Fruit fly (Drosophila melanogaster): ENCODE data around the gene CG14085.

The CG14085 gene

DNA sequence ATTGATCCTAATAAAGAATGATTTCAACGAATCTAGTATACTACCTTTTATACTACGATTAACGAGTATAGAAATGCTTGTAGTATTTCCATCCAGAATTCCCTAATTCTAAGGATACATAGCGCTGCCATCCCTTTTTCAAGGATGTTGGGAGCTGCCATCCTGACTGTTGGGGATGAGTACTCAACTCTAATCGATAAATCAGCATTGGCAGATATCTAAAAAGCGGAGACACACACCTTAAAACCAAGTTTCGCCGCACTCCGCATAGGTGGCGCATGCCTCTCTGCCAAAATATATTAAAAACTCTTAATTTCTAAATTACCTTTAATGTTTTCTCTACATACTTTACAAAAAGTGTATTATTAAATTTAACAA lies 25.1 kb downstream of the CG14085 start, which contains the start of gene fal:
Gene fal (plus strand): TSS at position 330 of the 378 bp plus-strand sequence.
- no peak for TF ChIP-seq Sp1 (GFP tag; optimal IDR thresholded peaks at IDR 0.05)
- peak; percentile 10 for TF ChIP-seq Hnf4 (GFP tag; optimal IDR thresholded peaks at IDR 0.05)
- no peak for TF ChIP-seq br (GFP tag; optimal IDR thresholded peaks at IDR 0.05)
- no peak for TF ChIP-seq Hr78 (GFP tag; optimal IDR thresholded peaks at IDR 0.05)
- TF ChIP-seq Rel (GFP tag; optimal IDR thresholded peaks at IDR 0.05): no peak
- TF ChIP-seq Rel (tag; optimal IDR thresholded peaks at IDR 0.05): no peak
- TF ChIP-seq Vsx2 (GFP tag; optimal IDR thresholded peaks at IDR 0.05; ENCODE audit: partially characterized antibody): no peak
- TF ChIP-seq rgr (GFP tag; optimal IDR thresholded peaks at IDR 0.05): no peak
- no peak for TF ChIP-seq brk (GFP tag; optimal IDR thresholded peaks at IDR 0.05)
- TF ChIP-seq HLH106 (tag; optimal IDR thresholded peaks at IDR 0.05): peak; percentile 23
- TF ChIP-seq psq (GFP tag; optimal IDR thresholded peaks at IDR 0.05): no peak
- no peak for TF ChIP-seq Hr83 (GFP tag; optimal IDR thresholded peaks at IDR 0.05; ENCODE audit: poor library complexity, severe bottlenecking)
- TF ChIP-seq Myc (optimal IDR thresholded peaks at IDR 0.05): peak; percentile 71
- no peak for TF ChIP-seq Dfd (GFP tag; optimal IDR thresholded peaks at IDR 0.05)
- TF ChIP-seq lola (GFP tag; optimal IDR thresholded peaks at IDR 0.05): no peak
- no peak for TF ChIP-seq CrebA (GFP tag; optimal IDR thresholded peaks at IDR 0.05; ENCODE audit: borderline replicate concordance)
- TF ChIP-seq sage (GFP tag; optimal IDR thresholded peaks at IDR 0.05): no peak
- TF ChIP-seq Mio (GFP tag; optimal IDR thresholded peaks at IDR 0.05): no peak
- TF ChIP-seq dl (GFP tag; optimal IDR thresholded peaks at IDR 0.05; ENCODE audit: insufficient read depth in 1 of 2, partially characterized antibody in 2 of 2): no peak
- TF ChIP-seq CG9705 (GFP tag; optimal IDR thresholded peaks at IDR 0.05): no peak
- TF ChIP-seq sv (GFP tag; optimal IDR thresholded peaks at IDR 0.05): peak; percentile 47
- TF ChIP-seq tai (GFP tag; optimal IDR thresholded peaks at IDR 0.05): no peak

DNA sequence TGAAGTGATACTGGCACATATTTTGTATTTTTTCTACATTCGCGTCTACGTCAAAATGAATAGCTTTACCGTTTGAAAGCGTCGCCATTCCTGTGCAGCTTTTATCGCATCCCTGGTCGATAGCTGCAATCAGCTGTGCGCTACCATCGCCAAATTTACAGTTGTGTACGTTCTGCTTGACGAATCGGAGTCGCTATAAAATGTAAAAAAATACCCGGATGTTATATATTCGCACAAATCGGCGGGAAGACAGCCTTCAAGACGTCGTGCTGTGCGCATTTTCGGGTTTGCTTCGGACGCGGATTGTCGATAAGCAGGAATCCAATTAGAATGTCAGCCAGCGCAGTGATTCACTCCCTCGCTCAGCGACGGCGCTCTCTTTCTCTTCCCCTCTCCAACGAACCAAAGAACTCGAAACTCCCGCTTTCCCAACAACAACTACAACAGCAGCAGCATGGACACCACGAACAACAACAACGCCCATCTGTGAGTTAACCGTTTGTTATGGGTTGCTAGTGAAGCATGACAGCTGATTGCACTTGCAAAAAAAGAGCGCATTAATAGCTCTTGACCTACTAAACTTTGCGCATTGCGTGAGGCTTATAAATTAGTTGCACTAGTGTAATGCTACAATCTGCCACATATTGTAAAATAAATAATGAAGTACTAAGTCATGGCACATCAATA lies 25.6 kb downstream of the CG14085 start:
- TF ChIP-seq sv (GFP tag; optimal IDR thresholded peaks at IDR 0.05) (no peak), usp (GFP tag; optimal IDR thresholded peaks at IDR 0.05) (no peak), br (GFP tag; optimal IDR thresholded peaks at IDR 0.05) (no peak), Sp1 (GFP tag; optimal IDR thresholded peaks at IDR 0.05) (peak; percentile 24), Jra (GFP tag; optimal IDR thresholded peaks at IDR 0.05) (peak; percentile 44), Rel (GFP tag; optimal IDR thresholded peaks at IDR 0.05) (no peak), Rel (tag; optimal IDR thresholded peaks at IDR 0.05) (peak; percentile 73), tai (GFP tag; optimal IDR thresholded peaks at IDR 0.05) (peak; percentile 61), foxo (GFP tag; optimal IDR thresholded peaks at IDR 0.05) (peak in 1 of 2 experiments; percentile 27), h (GFP tag; optimal IDR thresholded peaks at IDR 0.05) (peak; percentile 41)

DNA sequence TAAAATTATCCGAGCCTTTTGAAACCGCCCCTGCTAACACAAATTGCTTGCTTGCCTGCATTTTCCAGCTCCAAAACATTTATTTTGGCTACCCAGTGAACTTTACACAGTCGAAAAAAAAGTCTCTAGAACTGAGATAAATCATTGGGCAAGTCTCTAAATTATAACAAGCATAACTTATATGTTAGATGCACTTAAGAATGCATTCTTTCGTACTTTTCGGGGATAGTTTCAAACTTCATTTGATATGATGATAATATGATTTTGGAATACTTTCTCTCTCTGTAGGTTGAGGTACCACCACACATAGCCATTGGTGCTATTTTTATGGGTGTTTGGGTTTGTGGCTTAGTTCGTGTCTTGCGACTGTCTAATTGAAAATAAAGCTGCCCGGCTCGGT lies 45.7 kb downstream of the CG14085 start:
- TF ChIP-seq foxo (GFP tag; optimal IDR thresholded peaks at IDR 0.05) (peak in 1 of 2 experiments; percentile 6), rgr (GFP tag; optimal IDR thresholded peaks at IDR 0.05) (no peak), h (GFP tag; optimal IDR thresholded peaks at IDR 0.05) (peak; percentile 16), fru (GFP tag; optimal IDR thresholded peaks at IDR 0.05) (peak; percentile 3)

DNA sequence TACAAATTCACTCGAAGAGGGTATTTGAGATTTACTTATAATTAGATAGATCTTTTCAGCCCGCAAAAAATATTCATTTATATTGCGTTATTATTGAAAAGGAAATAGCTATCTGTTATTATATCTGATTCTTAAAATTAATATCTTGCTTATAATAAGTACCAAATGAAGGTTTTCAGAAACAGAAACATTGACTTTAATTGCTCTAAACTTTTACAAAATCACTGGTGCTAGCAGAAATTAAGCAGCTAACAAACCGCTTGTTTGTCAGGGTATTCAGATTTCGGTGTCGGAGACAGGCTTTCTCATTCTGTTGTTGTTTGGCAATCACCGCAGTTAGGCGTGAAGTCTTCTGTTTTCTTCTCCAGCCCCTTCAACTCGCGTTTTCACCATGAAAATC lies 47.5 kb downstream of the CG14085 start:
- TF ChIP-seq sage (GFP tag; optimal IDR thresholded peaks at IDR 0.05) (no peak), brk (GFP tag; optimal IDR thresholded peaks at IDR 0.05) (no peak), Hr78 (GFP tag; optimal IDR thresholded peaks at IDR 0.05) (no peak), fru (GFP tag; optimal IDR thresholded peaks at IDR 0.05) (no peak), Hnf4 (GFP tag; optimal IDR thresholded peaks at IDR 0.05) (no peak), Dfd (GFP tag; optimal IDR thresholded peaks at IDR 0.05) (no peak), CrebA (GFP tag; optimal IDR thresholded peaks at IDR 0.05; ENCODE audit: borderline replicate concordance) (no peak), Abd-B (GFP tag; optimal IDR thresholded peaks at IDR 0.05) (no peak)

All from whole organism, wandering third instar larva.